Fruit fly (Drosophila melanogaster) Kc167 (cell line): Measurements from ENCODE around the gene trus.

Experiments
- Myc ChIP-seq: fragments of >200 bp; optimal IDR thresholded peaks from 2 replicates; lab custom pipeline; 2017; ENCODE audit warnings: missing external identifiers
- h ChIP-seq: fragments of >200 bp; optimal IDR thresholded peaks from 3 replicates; lab custom pipeline; 2018; ENCODE audit warnings: missing external identifiers
- insv ChIP-seq: fragments of >200 bp; optimal IDR thresholded peaks from 3 replicates; lab custom pipeline; 2018; ENCODE audit warnings: missing external identifiers

- TF ChIP-seq Myc (lab: Kevin White, UChicago): no peak
- no peak for TF ChIP-seq h (lab: Kevin White, UChicago)
- TF ChIP-seq insv (lab: Kevin White, UChicago): no peak
Measured at dm6 chr3R:12423997-12424396, 32.4 kb upstream of the trus start.
